Worm (Caenorhabditis elegans) whole organism, L4/young adult: ENCODE data around the gene snr-6.

Experiments
- W03F9.2 ChIP-seq: fragments of 150-350 bp; optimal IDR thresholded peaks from 2 replicates; lab custom pipeline; 2014; ENCODE audit warnings: missing biosample characterization, missing genetic modification characterization
- dao-5 ChIP-seq: sonication (generic microtip); optimal IDR thresholded peaks from 2 replicates; lab custom pipeline; 2016; ENCODE audit warnings: missing genotype, missing genetic modification characterization, moderate library complexity, missing compliant biosample characterization
- him-1 ChIP-seq: sonication (generic microtip); optimal IDR thresholded peaks from 2 replicates; lab custom pipeline; 2016; ENCODE audit warnings: missing genotype, missing genetic modification reagents, missing genetic modification characterization, missing compliant biosample characterization

DNA sequence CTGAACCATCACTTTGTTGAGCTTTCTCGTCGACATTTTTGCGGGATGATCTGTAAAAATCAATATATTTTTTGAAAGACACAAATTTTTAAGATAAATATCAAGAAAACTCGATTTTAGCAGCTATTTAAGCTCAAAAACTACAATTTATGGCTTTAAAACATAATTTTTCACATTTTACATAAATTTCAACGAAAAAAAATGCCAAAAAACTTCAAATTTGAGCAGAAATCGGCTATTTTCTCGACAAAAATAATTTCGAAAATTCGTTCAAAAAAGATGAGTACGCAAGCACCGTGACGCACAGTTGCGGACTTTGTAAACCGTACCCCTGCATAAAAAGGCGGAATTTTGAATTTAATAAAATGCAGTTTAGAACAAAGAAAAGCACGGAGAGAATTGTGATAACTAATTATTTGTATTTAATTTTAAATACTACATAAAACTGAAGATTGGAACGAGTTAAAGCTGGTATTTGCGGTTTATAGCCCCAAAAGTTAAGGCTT lies at the start of gene snr-6:
- TF ChIP-seq dao-5 (tag; lab: Kevin White, UChicago), result no peak
- TF ChIP-seq him-1 (tag; lab: Kevin White, UChicago), result no peak
- TF ChIP-seq W03F9.2 (tag; lab: Kevin White, UChicago), result peak; percentile 80
